Worm (Caenorhabditis elegans) whole organism, midembryonic: Measurements from ENCODE around the gene nhr-31.

Experiments
- flt-1 ChIP-seq: fragments of 200-800 bp; sonication (Bioruptor generic); IDR thresholded peaks from 2 replicates; pipeline ENCODE4 v1.3.6; 2022; ENCODE audit warnings: missing genetic modification characterization, missing compliant biosample characterization
- ref-1 ChIP-seq: fragments of 200-800 bp; sonication (Bioruptor generic); conservative IDR thresholded peaks from 2 replicates; pipeline ENCODE4 v1.3.6; 2022; ENCODE audit warnings: missing genetic modification reagents, missing genetic modification characterization, missing compliant biosample characterization

DNA sequence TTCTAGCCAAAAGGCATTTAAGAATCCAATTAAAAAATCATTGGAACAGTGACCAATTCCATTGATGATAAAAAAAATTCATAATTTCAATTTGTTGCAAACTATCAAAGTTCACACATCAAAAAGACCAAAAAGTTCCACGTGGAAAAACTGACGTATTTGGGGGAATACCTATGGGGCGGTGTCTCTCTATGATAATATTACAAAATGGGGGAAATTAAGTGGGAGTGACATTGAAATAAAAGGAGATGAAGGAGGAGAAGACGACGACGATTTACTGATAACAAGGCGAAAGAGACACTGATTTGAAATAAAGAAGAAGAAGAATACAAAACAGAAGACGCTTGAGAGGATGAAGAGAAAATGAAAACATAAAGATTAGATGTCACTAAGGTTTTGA lies 3.0 kb downstream of the nhr-31 start:
- TF ChIP-seq flt-1 (GFP tag; lab: Robert Waterston, UW) (no peak), ref-1 (GFP tag; lab: Robert Waterston, UW) (no peak)
